Worm (Caenorhabditis elegans): ENCODE measurements around the gene C18A11.2.

C18A11.2 gene

DNA sequence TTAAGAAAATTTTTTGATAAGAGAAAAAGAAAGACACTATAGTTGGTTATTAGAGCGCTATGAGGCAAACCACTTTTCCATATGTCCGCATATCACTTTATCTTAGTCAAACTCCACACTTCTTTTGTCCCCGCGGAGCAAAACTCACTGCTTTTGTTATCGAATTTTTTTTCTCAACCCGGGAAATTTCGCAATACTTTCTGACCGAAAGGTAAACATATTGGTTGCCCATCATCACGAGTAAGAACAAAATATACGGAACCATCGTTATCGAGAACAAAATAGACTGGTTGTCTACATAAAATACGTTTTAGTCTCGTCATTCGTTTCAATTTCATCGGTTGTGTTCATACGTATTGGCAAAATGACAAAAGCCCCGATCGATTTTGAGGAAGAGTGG lies 1.9 kb downstream of the C18A11.2 start, which contains the start of gene C18A11.1:
Gene C18A11.1, plus strand, starts transcription at position 36 of the 400 bp plus-strand sequence.
- TF ChIP-seq ztf-22 (GFP tag; optimal IDR thresholded peaks at IDR 0.05) (peak; percentile 37), cebp-1 (GFP tag; IDR thresholded peaks at IDR 0.05) (peak; percentile 97), cebp-1 (tag; optimal IDR thresholded peaks at IDR 0.05) (peak; percentile 98), F23B12.7 (tag; optimal IDR thresholded peaks at IDR 0.05; ENCODE audit: insufficient read depth) (no peak), nhr-80 (tag; optimal IDR thresholded peaks at IDR 0.05) (peak; percentile 82), chd-7 (tag; optimal IDR thresholded peaks at IDR 0.05) (no peak), C17E4.6 (GFP tag; IDR thresholded peaks at IDR 0.05) (no peak), snpc-4 (GFP tag; optimal IDR thresholded peaks at IDR 0.05) (no peak), snpc-4 (tag; optimal IDR thresholded peaks at IDR 0.05) (no peak), pha-4 (tag; optimal IDR thresholded peaks at IDR 0.05) (peak; percentile 90), attf-5 (GFP tag; optimal IDR thresholded peaks at IDR 0.05) (peak; percentile 36)

DNA sequence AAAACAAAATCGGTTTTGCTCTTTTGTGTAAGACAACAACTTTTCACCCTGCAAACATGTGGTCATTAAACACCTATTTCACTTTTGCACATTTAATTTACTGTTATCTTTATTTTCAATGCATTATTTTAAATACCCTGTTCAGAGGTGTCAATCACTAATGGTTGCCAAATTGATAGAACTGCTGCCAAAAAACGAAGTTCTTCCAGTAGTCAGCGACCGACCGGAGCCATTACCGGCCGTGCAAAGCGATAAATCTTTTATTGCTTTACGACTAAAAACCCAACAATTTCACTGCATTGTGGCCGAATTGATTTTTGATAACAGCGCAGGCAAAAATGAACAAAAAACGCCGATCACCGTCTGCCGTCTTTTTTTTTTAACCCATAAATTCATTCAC lies 7.2 kb downstream of the C18A11.2 start:
- TF ChIP-seq F22D6.2 (tag; optimal IDR thresholded peaks at IDR 0.05) (no peak), nhr-80 (tag; optimal IDR thresholded peaks at IDR 0.05) (peak; percentile 80)

DNA sequence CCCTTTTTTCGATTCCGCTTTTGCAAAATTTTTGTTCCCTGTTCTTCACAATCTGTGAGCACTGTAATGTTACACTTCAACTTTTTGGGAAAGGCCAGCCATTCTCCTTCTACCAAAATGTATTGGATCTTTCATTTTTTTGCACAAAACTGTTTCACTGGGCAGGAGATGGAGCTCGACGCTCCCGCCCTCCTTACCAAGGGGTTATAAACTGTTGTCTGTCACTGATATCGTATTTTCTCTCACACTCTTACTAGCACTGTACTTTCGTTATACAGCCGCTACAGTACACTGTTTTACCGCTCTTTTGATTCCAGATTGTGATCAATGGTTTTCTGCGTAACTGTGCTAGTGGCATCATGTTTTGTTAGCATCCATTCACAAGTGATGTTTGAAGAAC lies 10.4 kb downstream of the C18A11.2 start, which contains the start of gene C46F2.1:
Gene C46F2.1, plus strand, starts transcription at position 301 of the 400 bp plus-strand sequence.
- no peak for TF ChIP-seq unc-62 (GFP tag; optimal IDR thresholded peaks at IDR 0.05)
- TF ChIP-seq snpc-1.1 (tag; optimal IDR thresholded peaks at IDR 0.05; ENCODE audit: insufficient read depth) = no peak

DNA sequence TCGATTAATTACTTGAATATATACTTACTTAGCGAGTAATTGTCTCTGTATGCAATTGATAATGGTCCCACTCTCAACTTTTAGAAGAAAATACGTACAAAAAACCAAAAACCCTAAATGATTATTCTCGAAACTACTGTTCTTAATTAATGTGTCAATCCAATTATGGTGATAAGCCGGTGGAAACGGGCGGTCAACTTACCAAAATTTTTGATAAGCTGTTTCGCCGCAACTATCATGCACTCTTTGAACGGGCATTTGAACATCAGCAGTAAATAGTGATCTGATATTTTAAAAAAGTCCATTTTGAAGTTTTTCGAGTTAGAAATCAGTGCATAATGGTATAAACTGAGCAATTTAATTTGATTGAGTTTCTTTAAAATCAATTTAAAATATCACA lies 11.0 kb downstream of the C18A11.2 start:
- TF ChIP-seq ceh-58 (GFP tag; IDR thresholded peaks at IDR 0.05) (no peak), nhr-80 (tag; optimal IDR thresholded peaks at IDR 0.05) (peak; percentile 54), B0019.2 (GFP tag; conservative IDR thresholded peaks at IDR 0.05) (no peak)

DNA sequence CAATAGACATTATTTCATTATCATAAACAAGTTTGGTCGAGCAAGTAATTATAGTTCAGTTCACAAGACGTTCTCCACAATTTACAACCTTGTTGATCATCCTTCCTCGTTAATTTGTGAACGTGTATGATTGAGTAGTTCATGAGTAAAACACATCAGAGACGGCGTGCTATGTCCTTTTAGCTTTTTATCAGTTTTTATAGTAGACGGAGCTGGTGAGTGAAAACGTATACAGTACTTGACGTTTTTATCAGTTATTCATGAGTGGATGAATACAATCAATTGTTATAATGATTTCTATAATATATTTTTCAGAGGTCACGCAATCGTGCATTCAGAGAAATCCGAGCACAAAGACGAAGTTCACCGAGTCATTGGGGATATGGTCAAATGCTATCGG lies 11.5 kb downstream of the C18A11.2 start:
- TF ChIP-seq tbp1 (GFP tag; optimal IDR thresholded peaks at IDR 0.05) (no peak), aptf-3 (GFP tag; IDR thresholded peaks at IDR 0.05) (no peak), ceh-40 (GFP tag; IDR thresholded peaks at IDR 0.05) (no peak), lin-35 (GFP tag; optimal IDR thresholded peaks at IDR 0.05) (no peak), nhr-27 (tag; optimal IDR thresholded peaks at IDR 0.05) (no peak), ccch-3 (GFP tag; optimal IDR thresholded peaks at IDR 0.05) (no peak), ceh-91 (GFP tag; IDR thresholded peaks at IDR 0.05) (no peak), gei-17 (GFP tag; optimal IDR thresholded peaks at IDR 0.05) (no peak), mes-4 (tag; optimal IDR thresholded peaks at IDR 0.05) (no peak), somi-1 (GFP tag; optimal IDR thresholded peaks at IDR 0.05) (no peak), ZK185.1 (tag; optimal IDR thresholded peaks at IDR 0.05; ENCODE audit: poor library complexity, severe bottlenecking) (no peak), lin-40 (tag; optimal IDR thresholded peaks at IDR 0.05) (no peak), ceh-100 (GFP tag; IDR thresholded peaks at IDR 0.05) (no peak), snpc-1.1 (tag; optimal IDR thresholded peaks at IDR 0.05; ENCODE audit: insufficient read depth) (no peak), akir-1 (GFP tag; optimal IDR thresholded peaks at IDR 0.05) (no peak), zfh-2 (GFP tag; conservative IDR thresholded peaks at IDR 0.05) (no peak), hmg-1.2 (GFP tag; IDR thresholded peaks at IDR 0.05) (no peak), nhr-179 (tag; optimal IDR thresholded peaks at IDR 0.05) (no peak), bed-2 (GFP tag; IDR thresholded peaks at IDR 0.05) (no peak)

Data from whole organism, young adult.